Worm (Caenorhabditis elegans) whole organism, mixed stage, embryonic: ENCODE measurements around the gene F01G10.9.
A peak's percentile ranks its signal among the peaks of the same experiment; 100 is the strongest.

ENCODE experiments used
- M03D4.4 ChIP-seq: sonication (generic microtip); optimal IDR thresholded peaks from 2 replicates; lab custom pipeline; 2017; ENCODE audit warnings: mild to moderate bottlenecking, missing genetic modification characterization, missing compliant biosample characterization
- bed-3 ChIP-seq: fragments of 200-800 bp; sonication (Bioruptor generic); optimal IDR thresholded peaks from 3 replicates; lab custom pipeline; 2018; ENCODE audit warnings: mild to moderate bottlenecking, missing genetic modification characterization, moderate library complexity, missing compliant biosample characterization
- blmp-1 ChIP-seq: fragments of 150-350 bp; optimal IDR thresholded peaks from 2 replicates; lab custom pipeline; 2014; ENCODE audit warnings: missing biosample characterization, missing genetic modification characterization
- ceh-39 ChIP-seq: fragments of 150-350 bp; optimal IDR thresholded peaks from 2 replicates; lab custom pipeline; 2014; ENCODE audit warnings: missing biosample characterization, missing genetic modification characterization
- ceh-43 ChIP-seq: fragments of 200-800 bp; sonication (Bioruptor generic); optimal IDR thresholded peaks from 2 replicates; lab custom pipeline; 2018; ENCODE audit warnings: mild to moderate bottlenecking, missing genetic modification characterization, moderate library complexity, missing compliant biosample characterization
- ceh-83 ChIP-seq: fragments of 200-800 bp; sonication (Bioruptor generic); optimal IDR thresholded peaks from 2 replicates; lab custom pipeline; 2018; ENCODE audit warnings: mild to moderate bottlenecking, missing genetic modification characterization, missing compliant biosample characterization
- ces-1 ChIP-seq: fragments of 150-350 bp; optimal IDR thresholded peaks from 2 replicates; lab custom pipeline; 2014; ENCODE audit warnings: missing biosample characterization, missing genetic modification reagents, missing genetic modification characterization
- cnd-1 ChIP-seq: fragments of 200-800 bp; sonication (Bioruptor generic); optimal IDR thresholded peaks from 2 replicates; lab custom pipeline; 2018; ENCODE audit warnings: mild to moderate bottlenecking, missing genetic modification characterization, missing compliant biosample characterization
- drap-1 ChIP-seq: fragments of 200-800 bp; sonication (Bioruptor generic); optimal IDR thresholded peaks from 3 replicates; lab custom pipeline; 2018; ENCODE audit warnings: mild to moderate bottlenecking, missing genetic modification characterization, missing compliant biosample characterization
- elt-1 ChIP-seq: sonication (generic microtip); optimal IDR thresholded peaks from 2 replicates; lab custom pipeline; 2017; ENCODE audit warnings: missing genetic modification characterization, mild to moderate bottlenecking, missing compliant biosample characterization, antibody characterized with exemption, moderate library complexity, borderline replicate concordance; ENCODE audit not compliant: insufficient read depth
- elt-3 ChIP-seq: fragments of 150-350 bp; optimal IDR thresholded peaks from 2 replicates; lab custom pipeline; 2014; ENCODE audit warnings: missing biosample characterization, missing genetic modification characterization
- flh-1 ChIP-seq: fragments of 200-800 bp; sonication (Bioruptor generic); optimal IDR thresholded peaks from 2 replicates; lab custom pipeline; 2018; ENCODE audit warnings: mild to moderate bottlenecking, missing genetic modification characterization, moderate library complexity, missing compliant biosample characterization
- ham-2 ChIP-seq: fragments of 200-800 bp; sonication (Bioruptor generic); optimal IDR thresholded peaks from 2 replicates; lab custom pipeline; 2018; ENCODE audit warnings: mild to moderate bottlenecking, missing genetic modification characterization, missing compliant biosample characterization
- hlh-1 ChIP-seq: fragments of 150-350 bp; optimal IDR thresholded peaks from 2 replicates; lab custom pipeline; 2014; ENCODE audit warnings: missing biosample characterization, missing genetic modification reagents, missing genetic modification characterization
- lin-13 ChIP-seq: fragments of 150-350 bp; optimal IDR thresholded peaks from 2 replicates; lab custom pipeline; 2014; ENCODE audit warnings: missing biosample characterization, missing genetic modification characterization
- lin-32 ChIP-seq: fragments of 200-800 bp; sonication (Bioruptor generic); optimal IDR thresholded peaks from 2 replicates; lab custom pipeline; 2018; ENCODE audit warnings: mild to moderate bottlenecking, missing genetic modification characterization, missing compliant biosample characterization
- lsy-2 ChIP-seq: fragments of 150-350 bp; optimal IDR thresholded peaks from 2 replicates; lab custom pipeline; 2014; ENCODE audit warnings: missing biosample characterization, missing genetic modification characterization
- mab-5 ChIP-seq: fragments of 150-350 bp; optimal IDR thresholded peaks from 2 replicates; lab custom pipeline; 2014; ENCODE audit warnings: missing biosample characterization, missing genetic modification characterization
- mep-1 ChIP-seq: fragments of 150-350 bp; optimal IDR thresholded peaks from 2 replicates; lab custom pipeline; 2017; ENCODE audit warnings: missing biosample characterization, missing genetic modification reagents, missing genetic modification characterization, inconsistent platforms
- mls-2 ChIP-seq: sonication (generic microtip); optimal IDR thresholded peaks from 2 replicates; lab custom pipeline; 2016; ENCODE audit warnings: mild to moderate bottlenecking, missing genetic modification characterization, moderate library complexity, missing compliant biosample characterization
- nhr-12 ChIP-seq: fragments of 150-350 bp; optimal IDR thresholded peaks from 2 replicates; lab custom pipeline; 2014; ENCODE audit warnings: missing biosample characterization, missing genetic modification characterization
- nhr-2 ChIP-seq: fragments of 150-350 bp; optimal IDR thresholded peaks from 2 replicates; lab custom pipeline; 2014; ENCODE audit warnings: missing biosample characterization, missing genetic modification characterization
- nhr-237 ChIP-seq: fragments of 150-350 bp; optimal IDR thresholded peaks from 2 replicates; lab custom pipeline; 2014; ENCODE audit warnings: missing biosample characterization, missing genetic modification characterization
- nhr-28 ChIP-seq: fragments of 150-350 bp; optimal IDR thresholded peaks from 2 replicates; lab custom pipeline; 2014; ENCODE audit warnings: missing biosample characterization, missing genetic modification characterization
- nhr-76 ChIP-seq: sonication (generic microtip); optimal IDR thresholded peaks from 2 replicates; lab custom pipeline; 2017; ENCODE audit warnings: missing biosample characterization, missing genetic modification characterization
- pha-4 ChIP-seq: fragments of 150-350 bp; optimal IDR thresholded peaks from 2 replicates; lab custom pipeline; 2018; ENCODE audit warnings: missing biosample characterization, missing genetic modification reagents, missing genetic modification characterization
- sem-2 ChIP-seq: fragments of 200-800 bp; sonication (Bioruptor generic); optimal IDR thresholded peaks from 2 replicates; lab custom pipeline; 2018; ENCODE audit warnings: mild to moderate bottlenecking, missing genetic modification characterization, missing compliant biosample characterization
- snpc-4 ChIP-seq: fragments of 150-350 bp; optimal IDR thresholded peaks from 2 replicates; lab custom pipeline; 2014; ENCODE audit warnings: missing biosample characterization, missing genetic modification characterization
- sptf-1 ChIP-seq: sonication (generic microtip); optimal IDR thresholded peaks from 2 replicates; lab custom pipeline; 2017; ENCODE audit warnings: mild to moderate bottlenecking, missing genetic modification characterization, moderate library complexity, missing compliant biosample characterization
- tbx-8 ChIP-seq: fragments of 200-800 bp; sonication (Bioruptor generic); optimal IDR thresholded peaks from 2 replicates; lab custom pipeline; 2018; ENCODE audit warnings: mild to moderate bottlenecking, missing genetic modification characterization, moderate library complexity, missing compliant biosample characterization
- unc-39 ChIP-seq: fragments of 150-350 bp; optimal IDR thresholded peaks from 2 replicates; lab custom pipeline; 2014; ENCODE audit warnings: missing biosample characterization, missing genetic modification characterization
- unc-62 ChIP-seq: fragments of 150-350 bp; optimal IDR thresholded peaks from 2 replicates; lab custom pipeline; 2014; ENCODE audit warnings: missing biosample characterization, missing genetic modification reagents, missing genetic modification characterization
- ztf-11 ChIP-seq: fragments of 150-350 bp; optimal IDR thresholded peaks from 2 replicates; lab custom pipeline; 2014; ENCODE audit warnings: missing biosample characterization, missing genetic modification characterization

Gene F01G10.9

DNA sequence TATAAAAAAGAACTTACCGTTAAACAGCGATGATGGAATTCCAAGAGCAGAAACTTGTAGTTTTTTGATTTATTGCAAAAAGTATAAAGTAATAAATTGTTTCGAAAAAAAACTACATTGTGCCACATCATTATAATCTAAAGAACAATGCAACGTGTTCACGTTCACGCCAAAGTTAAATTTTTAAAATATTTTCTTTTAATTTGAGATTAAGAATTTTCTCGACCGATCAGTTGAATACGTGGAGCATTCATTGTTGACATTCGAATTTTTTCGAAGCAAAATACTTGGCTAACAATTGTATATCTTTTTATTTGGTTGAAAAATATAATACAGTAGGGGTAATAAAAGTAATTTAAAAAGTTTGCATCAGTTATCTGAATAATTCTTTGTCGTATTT is 28.5 kb downstream of the F01G10.9 start, which contains the start of gene F01G10.5:
Gene F01G10.5, minus strand, starts transcription at position 101 of the 400 bp plus-strand sequence.
- TF ChIP-seq sptf-1 (tag; lab: Kevin White, UChicago) (no peak), ceh-83 (no peak), flh-1 (no peak), cnd-1 (tag; lab: Kevin White, UChicago) (no peak), hlh-1 (tag; lab: Kevin White, UChicago) (no peak), nhr-76 (tag; lab: Kevin White, UChicago) (no peak), bed-3 (GFP tag; lab: Kevin White, UChicago) (no peak), blmp-1 (tag; lab: Kevin White, UChicago) (no peak), nhr-2 (no peak), ztf-11 (tag; lab: Kevin White, UChicago) (no peak), mep-1 (tag; lab: Kevin White, UChicago) (no peak), unc-39 (tag; lab: Kevin White, UChicago) (no peak), elt-3 (tag; lab: Kevin White, UChicago) (no peak), ceh-43 (GFP tag; lab: Kevin White, UChicago) (no peak), M03D4.4 (no peak), lin-13 (tag; lab: Kevin White, UChicago) (no peak), sem-2 (no peak)

DNA sequence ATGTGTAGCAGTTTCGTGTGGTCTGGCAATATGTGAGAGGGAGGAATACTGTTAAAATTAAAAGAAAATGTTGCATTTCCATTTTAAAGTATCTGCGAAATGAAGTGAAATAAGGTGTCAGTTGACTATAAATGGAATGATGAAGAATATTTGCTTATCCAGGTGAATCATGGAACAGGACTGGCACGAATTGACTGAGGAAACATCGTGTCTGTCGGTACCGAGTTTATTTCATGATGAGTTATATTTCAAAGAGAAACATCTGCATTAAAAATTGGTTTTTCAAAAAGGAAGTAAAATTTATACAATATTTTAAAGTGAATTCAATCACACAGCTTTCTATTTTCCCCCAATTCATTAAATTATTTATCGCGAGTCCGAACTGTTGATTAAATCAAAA is 31.9 kb downstream of the F01G10.9 start, which contains the start of gene F01G10.6:
Gene F01G10.6, minus strand, starts transcription at position 101 of the 400 bp plus-strand sequence.
- TF ChIP-seq unc-62 (GFP tag; lab: Kevin White, UChicago), result no peak
- TF ChIP-seq, all 35 proteins: peak for 0

DNA sequence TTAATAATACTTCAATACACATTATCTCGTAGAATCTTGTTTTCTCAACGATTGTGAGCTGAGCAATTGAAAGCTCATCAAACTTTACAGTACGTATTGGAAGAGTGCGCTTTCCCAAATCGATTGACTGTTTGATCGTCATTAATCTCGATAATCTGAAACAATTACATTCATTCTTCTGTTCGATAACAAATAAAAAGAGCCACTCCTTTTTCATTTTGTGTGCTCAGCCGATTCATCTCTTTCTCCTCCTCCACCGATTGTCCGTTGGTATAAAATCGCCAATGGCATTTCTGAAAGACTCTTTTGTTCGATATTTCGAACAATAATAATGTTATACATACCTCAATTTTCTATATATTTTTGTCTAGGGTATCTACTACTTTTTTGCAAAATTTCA is 35.7 kb downstream of the F01G10.9 start, which contains the start of gene nas-12:
Gene nas-12, plus strand, starts transcription at position 301 of the 400 bp plus-strand sequence.
- TF ChIP-seq mep-1 (tag; lab: Kevin White, UChicago), result no peak
- TF ChIP-seq ceh-43 (GFP tag; lab: Kevin White, UChicago), result no peak
- TF ChIP-seq hlh-1 (tag; lab: Kevin White, UChicago), result no peak
- TF ChIP-seq ceh-39, result no peak
- TF ChIP-seq mab-5 (tag; lab: Kevin White, UChicago), result no peak
- no peak for TF ChIP-seq nhr-28 (tag; lab: Kevin White, UChicago)
- TF ChIP-seq blmp-1 (tag; lab: Kevin White, UChicago), result no peak
- TF ChIP-seq nhr-12 (tag; lab: Kevin White, UChicago), result no peak
- no peak for TF ChIP-seq unc-62 (GFP tag; lab: Kevin White, UChicago)
- no peak for TF ChIP-seq elt-1 (tag; lab: Kevin White, UChicago)
- TF ChIP-seq tbx-8 (GFP tag; lab: Kevin White, UChicago), result no peak
- no peak for TF ChIP-seq M03D4.4
- TF ChIP-seq flh-1, result no peak
- no peak for TF ChIP-seq elt-3 (tag; lab: Kevin White, UChicago)
- no peak for TF ChIP-seq ztf-11 (tag; lab: Kevin White, UChicago)
- no peak for TF ChIP-seq ces-1 (GFP tag; lab: Kevin White, UChicago)

DNA sequence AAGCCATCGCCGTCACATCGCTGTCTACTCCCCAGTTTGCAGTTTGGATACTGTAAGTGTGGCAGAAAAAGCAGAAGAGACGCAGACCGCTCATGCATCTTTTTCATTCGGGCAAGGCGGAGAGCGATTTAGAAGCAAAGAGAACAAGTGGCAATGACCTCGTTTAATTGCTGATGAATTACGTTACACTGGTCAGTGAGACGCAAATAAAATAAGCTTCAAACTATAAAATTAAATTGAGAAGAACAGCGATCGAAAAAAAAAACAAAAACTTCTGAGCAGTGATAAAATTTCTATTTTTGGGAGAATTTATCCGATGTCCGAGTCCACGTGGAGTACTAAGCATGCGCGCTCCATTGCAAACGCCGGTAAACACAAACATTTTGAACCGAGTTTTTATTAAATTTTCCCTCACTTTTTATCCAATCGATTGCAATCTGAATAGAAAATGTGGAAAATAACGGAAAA is 37.3 kb downstream of the F01G10.9 start, which contains the start of gene C24F3.2:
Gene C24F3.2, plus strand, starts transcription at position 418 of the 468 bp plus-strand sequence.
- TF ChIP-seq hlh-1 (tag; lab: Kevin White, UChicago) (peak; percentile 27), mls-2 (tag; lab: Kevin White, UChicago) (peak; percentile 77), nhr-2 (peak; percentile 12), drap-1 (GFP tag; lab: Kevin White, UChicago) (peak; percentile 11), ces-1 (GFP tag; lab: Kevin White, UChicago) (no peak), M03D4.4 (no peak), lsy-2 (tag; lab: Kevin White, UChicago) (peak; percentile 92), mep-1 (tag; lab: Kevin White, UChicago) (peak; percentile 30), pha-4 (tag; lab: Kevin White, UChicago) (no peak), ham-2 (GFP tag; lab: Kevin White, UChicago) (peak; percentile 94)

DNA sequence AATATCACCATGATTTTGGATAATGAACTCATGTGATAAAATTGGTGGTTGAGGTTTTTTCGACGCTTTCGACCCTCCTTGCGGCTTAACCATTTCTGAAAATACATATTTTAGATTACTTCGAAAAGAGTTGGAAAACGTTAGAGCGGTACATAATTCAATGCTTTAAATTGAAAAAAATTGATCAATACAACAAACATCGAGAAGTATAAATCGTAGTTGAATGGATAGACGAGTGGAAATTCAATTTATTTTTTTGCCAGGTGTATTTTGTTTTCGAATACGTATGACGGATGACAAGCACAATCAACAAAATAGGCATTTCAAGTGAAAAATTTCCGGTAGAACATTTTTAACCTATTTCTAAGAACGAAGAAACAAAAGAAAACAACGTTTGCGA is 38.3 kb downstream of the F01G10.9 start, which contains the start of gene tram-1:
Gene tram-1, minus strand, starts transcription at position 101 of the 400 bp plus-strand sequence.
- no peak for TF ChIP-seq nhr-12 (tag; lab: Kevin White, UChicago)
- TF ChIP-seq ceh-83, result no peak
- TF ChIP-seq M03D4.4, result no peak
- no peak for TF ChIP-seq bed-3 (GFP tag; lab: Kevin White, UChicago)
- TF ChIP-seq nhr-237 (tag; lab: Kevin White, UChicago), result no peak
- no peak for TF ChIP-seq lin-32 (GFP tag; lab: Kevin White, UChicago)
- TF ChIP-seq snpc-4 (tag; lab: Kevin White, UChicago), result no peak
- TF ChIP-seq unc-62 (GFP tag; lab: Kevin White, UChicago), result no peak
- TF ChIP-seq ham-2 (GFP tag; lab: Kevin White, UChicago), result no peak
- no peak for TF ChIP-seq ces-1 (GFP tag; lab: Kevin White, UChicago)
- TF ChIP-seq nhr-76 (tag; lab: Kevin White, UChicago), result no peak
- TF ChIP-seq drap-1 (GFP tag; lab: Kevin White, UChicago), result no peak
- no peak for TF ChIP-seq flh-1
